Fruit fly (Drosophila melanogaster) whole organism, embryonic: ENCODE measurements around the gene Acp98AB.

Experiments
- Atf-2 ChIP-seq: fragments of 200-800 bp; sonication (Bioruptor generic); optimal IDR thresholded peaks from 2 replicates; lab custom pipeline; 2016; ENCODE audit warnings: missing biosample characterization, missing genetic modification characterization
- Atf6 ChIP-seq: fragments of 200-800 bp; sonication (Bioruptor generic); IDR thresholded peaks from 2 replicates; pipeline ENCODE4 v1.3.6; 2022; ENCODE audit warnings: missing biosample characterization, missing genetic modification characterization
- BEAF-32 ChIP-seq: fragments of 200-800 bp; sonication (Bioruptor generic); optimal IDR thresholded peaks from 3 replicates; lab custom pipeline; 2017; ENCODE audit warnings: missing biosample characterization, missing genetic modification characterization, mild to moderate bottlenecking, moderate library complexity, missing genetic modification reagents
- Bgb ChIP-seq: fragments of 200-800 bp; sonication (Bioruptor generic); IDR thresholded peaks from 2 replicates; pipeline ENCODE4 v1.3.6; 2022; ENCODE audit warnings: missing biosample characterization, missing genetic modification characterization; ENCODE audit not compliant: partially characterized antibody
- CG10274 ChIP-seq: fragments of 200-800 bp; sonication (Bioruptor generic); optimal IDR thresholded peaks from 3 replicates; lab custom pipeline; 2017; ENCODE audit warnings: missing biosample characterization, mild to moderate bottlenecking, missing genetic modification characterization
- CG11398 ChIP-seq: fragments of 200-800 bp; sonication (Bioruptor generic); optimal IDR thresholded peaks from 2 replicates; lab custom pipeline; 2016; ENCODE audit warnings: missing biosample characterization, missing genetic modification characterization
- CG13775 ChIP-seq: fragments of 200-800 bp; sonication (Bioruptor generic); optimal IDR thresholded peaks from 3 replicates; lab custom pipeline; 2017; ENCODE audit warnings: missing biosample characterization, mild to moderate bottlenecking, missing genetic modification characterization
- CG17361 ChIP-seq: fragments of 200-800 bp; sonication (Bioruptor generic); IDR thresholded peaks from 3 replicates; pipeline ENCODE4 v1.3.6; 2022; ENCODE audit warnings: missing biosample characterization, missing genetic modification characterization
- CG17385 ChIP-seq: fragments of 200-800 bp; sonication (Bioruptor generic); optimal IDR thresholded peaks from 3 replicates; lab custom pipeline; 2018; ENCODE audit warnings: missing biosample characterization, mild to moderate bottlenecking, missing genetic modification characterization
- CG2120 ChIP-seq: fragments of 200-800 bp; sonication (Bioruptor generic); optimal IDR thresholded peaks from 3 replicates; lab custom pipeline; 2016; ENCODE audit warnings: missing biosample characterization, missing genetic modification characterization
- CG3065 ChIP-seq: fragments of 200-800 bp; sonication (Bioruptor generic); optimal IDR thresholded peaks from 2 replicates; lab custom pipeline; 2016; ENCODE audit warnings: missing biosample characterization, missing genetic modification characterization
- CG31388 ChIP-seq: fragments of 200-800 bp; sonication (Bioruptor generic); optimal IDR thresholded peaks from 2 replicates; lab custom pipeline; 2016; ENCODE audit warnings: missing biosample characterization, missing genetic modification characterization
- CG3163 ChIP-seq: fragments of 200-800 bp; sonication (Bioruptor generic); optimal IDR thresholded peaks from 3 replicates; lab custom pipeline; 2016; ENCODE audit warnings: missing biosample characterization, missing genetic modification characterization
- CG7745 ChIP-seq: fragments of 200-800 bp; sonication (Bioruptor generic); optimal IDR thresholded peaks from 2 replicates; lab custom pipeline; 2018; ENCODE audit warnings: missing biosample characterization, mild to moderate bottlenecking, missing genetic modification characterization, moderate library complexity
- CG8924 ChIP-seq: fragments of 200-800 bp; optimal IDR thresholded peaks from 3 replicates; lab custom pipeline; 2019; ENCODE audit warnings: missing biosample characterization, mild to moderate bottlenecking, missing genetic modification characterization, moderate library complexity
- CG9609 ChIP-seq: fragments of 200-800 bp; sonication (Bioruptor generic); optimal IDR thresholded peaks from 3 replicates; lab custom pipeline; 2016; ENCODE audit warnings: missing biosample characterization, missing genetic modification characterization
- CG9932 ChIP-seq: fragments of 200-800 bp; sonication (Bioruptor generic); IDR thresholded peaks from 2 replicates; pipeline ENCODE4 v1.3.6; 2022; ENCODE audit warnings: missing biosample characterization, missing genetic modification characterization
- CrebB ChIP-seq: fragments of 200-800 bp; sonication (Bioruptor generic); optimal IDR thresholded peaks from 3 replicates; lab custom pipeline; 2018; ENCODE audit warnings: missing biosample characterization, mild to moderate bottlenecking, missing genetic modification characterization
- Dfd ChIP-seq, 2 experiments: fragments of >200 bp; optimal IDR thresholded peaks; 2 replicates each; lab custom pipeline; 2017; ENCODE audit warnings: missing biosample characterization in 2 of 2, missing genetic modification characterization in 2 of 2
- Dll ChIP-seq: fragments of 200-800 bp; sonication (Bioruptor generic); IDR thresholded peaks from 4 replicates; pipeline ENCODE4 v1.3.6; 2022; ENCODE audit warnings: missing biosample characterization, missing genetic modification characterization; ENCODE audit not compliant: partially characterized antibody
- Fer3 ChIP-seq: fragments of 200-800 bp; sonication (Bioruptor generic); optimal IDR thresholded peaks from 2 replicates; lab custom pipeline; 2018; ENCODE audit warnings: missing biosample characterization, mild to moderate bottlenecking, missing genetic modification characterization, moderate library complexity
- Gsc ChIP-seq: fragments of 200-800 bp; sonication (Bioruptor generic); IDR thresholded peaks from 2 replicates; pipeline ENCODE4 v1.3.6; 2022; ENCODE audit warnings: missing biosample characterization, missing genetic modification characterization
- HLH3B ChIP-seq: fragments of 200-800 bp; sonication (Bioruptor generic); IDR thresholded peaks from 2 replicates; pipeline ENCODE4 v1.3.6; 2022; ENCODE audit warnings: missing biosample characterization, missing genetic modification characterization
- Hmr ChIP-seq: fragments of 200-800 bp; sonication (Bioruptor generic); optimal IDR thresholded peaks from 3 replicates; lab custom pipeline; 2017; ENCODE audit warnings: mild to moderate bottlenecking, missing biosample characterization, missing genetic modification reagents, missing genetic modification characterization
- MTF-1 ChIP-seq: fragments of 200-800 bp; sonication (Bioruptor generic); optimal IDR thresholded peaks from 2 replicates; lab custom pipeline; 2018; ENCODE audit warnings: missing biosample characterization, mild to moderate bottlenecking, missing genetic modification characterization, borderline replicate concordance
- Ptx1 ChIP-seq: fragments of 200-800 bp; sonication (Bioruptor generic); IDR thresholded peaks from 2 replicates; pipeline ENCODE4 v1.3.6; 2022; ENCODE audit warnings: missing biosample characterization, missing genetic modification characterization
- Spps ChIP-seq: fragments of 200-800 bp; sonication (Bioruptor generic); optimal IDR thresholded peaks from 2 replicates; lab custom pipeline; 2018; ENCODE audit warnings: missing biosample characterization, mild to moderate bottlenecking, missing genetic modification characterization
- Trl ChIP-seq, 3 experiments: fragments of >200 bp in 2 of 3; fragments of 200-800 bp in 1 of 3; sonication (Bioruptor generic) in 1 of 3; optimal IDR thresholded peaks; 2 replicates in 1 of 3; 3 replicates in 2 of 3; lab custom pipeline; 2016 to 2017; ENCODE audit warnings: missing biosample characterization in 1 of 3, missing genetic modification characterization in 1 of 3
- bab2 ChIP-seq: fragments of 200-800 bp; sonication (Bioruptor generic); optimal IDR thresholded peaks from 2 replicates; lab custom pipeline; 2016; ENCODE audit warnings: missing biosample characterization, missing genetic modification characterization
- chm ChIP-seq: fragments of 200-800 bp; sonication (Bioruptor generic); IDR thresholded peaks from 2 replicates; pipeline ENCODE4 v1.3.6; 2022; ENCODE audit warnings: missing biosample characterization, missing genetic modification characterization
- dmrt11E ChIP-seq: fragments of 200-800 bp; sonication (Bioruptor generic); optimal IDR thresholded peaks from 3 replicates; lab custom pipeline; 2018; ENCODE audit warnings: missing biosample characterization, mild to moderate bottlenecking, missing genetic modification characterization, moderate library complexity
- ems ChIP-seq: fragments of 200-800 bp; sonication (Bioruptor generic); optimal IDR thresholded peaks from 3 replicates; lab custom pipeline; 2016; ENCODE audit warnings: missing biosample characterization, missing genetic modification characterization
- en ChIP-seq: fragments of 200-800 bp; sonication (Bioruptor generic); optimal IDR thresholded peaks from 2 replicates; lab custom pipeline; 2016; ENCODE audit warnings: missing biosample characterization, missing genetic modification characterization
- fd96Cb ChIP-seq: fragments of 200-800 bp; sonication (Bioruptor generic); optimal IDR thresholded peaks from 2 replicates; lab custom pipeline; 2018; ENCODE audit warnings: missing biosample characterization, mild to moderate bottlenecking, missing genetic modification characterization, moderate library complexity
- ftz-f1 ChIP-seq: fragments of 200-800 bp; sonication (Bioruptor generic); optimal IDR thresholded peaks from 2 replicates; lab custom pipeline; 2016; ENCODE audit warnings: missing biosample characterization, missing genetic modification characterization
- gcm2 ChIP-seq: fragments of 200-800 bp; sonication (Bioruptor generic); optimal IDR thresholded peaks from 2 replicates; lab custom pipeline; 2016; ENCODE audit warnings: missing biosample characterization, missing genetic modification characterization
- grn ChIP-seq: fragments of 200-800 bp; sonication (Bioruptor generic); optimal IDR thresholded peaks from 3 replicates; lab custom pipeline; 2017; ENCODE audit warnings: missing biosample characterization, missing genetic modification characterization
- ind ChIP-seq: fragments of 200-800 bp; sonication (Bioruptor generic); optimal IDR thresholded peaks from 3 replicates; lab custom pipeline; 2016; ENCODE audit warnings: missing biosample characterization, missing genetic modification characterization
- kah ChIP-seq: fragments of 200-800 bp; sonication (Bioruptor generic); optimal IDR thresholded peaks from 2 replicates; lab custom pipeline; 2018; ENCODE audit warnings: missing biosample characterization, mild to moderate bottlenecking, missing genetic modification characterization
- lola ChIP-seq, 3 experiments: fragments of >200 bp in 2 of 3; fragments of 200-800 bp in 1 of 3; sonication (Bioruptor generic) in 1 of 3; optimal IDR thresholded peaks; 2 replicates each; lab custom pipeline; 2017 to 2019; ENCODE audit warnings: missing biosample characterization in 3 of 3, missing genetic modification characterization in 3 of 3, mild to moderate bottlenecking in 1 of 3, moderate library complexity in 1 of 3
- lov ChIP-seq, 2 experiments: fragments of 200-800 bp in 1 of 2; fragments of >200 bp in 1 of 2; sonication (Bioruptor generic) in 1 of 2; IDR thresholded peaks in 1 of 2; optimal IDR thresholded peaks in 1 of 2; 2 replicates in 1 of 2; 3 replicates in 1 of 2; pipeline versions ENCODE4 v1.3.6 to Lab custom; 2017 to 2022; ENCODE audit warnings: missing biosample characterization in 1 of 2, missing genetic modification characterization in 1 of 2
- pfk ChIP-seq: fragments of 200-800 bp; sonication (Bioruptor generic); optimal IDR thresholded peaks from 2 replicates; lab custom pipeline; 2018; ENCODE audit warnings: missing biosample characterization, mild to moderate bottlenecking, missing genetic modification characterization, moderate library complexity
- phol ChIP-seq: fragments of 200-800 bp; sonication (Bioruptor generic); optimal IDR thresholded peaks from 3 replicates; lab custom pipeline; 2018; ENCODE audit warnings: missing biosample characterization, mild to moderate bottlenecking, missing genetic modification characterization, moderate library complexity
- sqz ChIP-seq: fragments of 200-800 bp; sonication (Bioruptor generic); optimal IDR thresholded peaks from 3 replicates; lab custom pipeline; 2018; ENCODE audit warnings: missing biosample characterization, mild to moderate bottlenecking, missing genetic modification characterization
- tll ChIP-seq, 2 experiments: fragments of 200-800 bp in 1 of 2; fragments of >200 bp in 1 of 2; sonication (Bioruptor generic) in 1 of 2; optimal IDR thresholded peaks; 2 replicates each; lab custom pipeline; 2017 to 2019; ENCODE audit warnings: missing biosample characterization in 2 of 2, missing genetic modification characterization in 2 of 2, mild to moderate bottlenecking in 1 of 2, moderate library complexity in 1 of 2
- toy ChIP-seq: fragments of 200-800 bp; sonication (Bioruptor generic); IDR thresholded peaks from 2 replicates; pipeline ENCODE4 v1.3.6; 2022; ENCODE audit warnings: missing biosample characterization, missing genetic modification characterization
- wek ChIP-seq: fragments of 200-800 bp; sonication (Bioruptor generic); optimal IDR thresholded peaks from 3 replicates; lab custom pipeline; 2018; ENCODE audit warnings: missing biosample characterization, mild to moderate bottlenecking, missing genetic modification characterization, moderate library complexity
- zfh2 ChIP-seq: fragments of 200-800 bp; sonication (Bioruptor generic); optimal IDR thresholded peaks from 2 replicates; lab custom pipeline; 2016; ENCODE audit warnings: missing biosample characterization, missing genetic modification characterization

Gene Acp98AB

dm6 chr3R:27706581-27707181 is 12.0 kb downstream of the Acp98AB start, which contains the start of the genes CROT and CG12877 (continued):
- peak; percentile 2 for TF ChIP-seq wek (GFP tag; lab: Kevin White, UChicago)
- no peak for TF ChIP-seq CG31388
- peak; percentile 2 for TF ChIP-seq bab2 (GFP tag; lab: Kevin White, UChicago)
- TF ChIP-seq Hmr (GFP tag; lab: Kevin White, UChicago) = peak; percentile 78
- TF ChIP-seq Dfd (GFP tag; optimal IDR thresholded peaks at IDR 0.05; lab: Kevin White, UChicago) = no peak
- TF ChIP-seq ftz-f1 (GFP tag; lab: Kevin White, UChicago) = no peak
- TF ChIP-seq CG17385 = peak; percentile 65
- TF ChIP-seq en (GFP tag; lab: Kevin White, UChicago) = no peak
- TF ChIP-seq dmrt11E = peak; percentile 81
- no peak for TF ChIP-seq pfk (GFP tag; lab: Kevin White, UChicago)
- no peak for TF ChIP-seq CG3163 (GFP tag; lab: Kevin White, UChicago)
- no peak for TF ChIP-seq kah (GFP tag; lab: Kevin White, UChicago)
- no peak for TF ChIP-seq Gsc (GFP tag; lab: Robert Waterston, UW)
- peak in 1 of 3 experiments; percentile 88 for TF ChIP-seq lola (GFP tag; optimal IDR thresholded peaks at IDR 0.05; lab: Kevin White, UChicago)
- TF ChIP-seq HLH3B = peak; percentile 63; the same call in 1 of the 2 replicates
- no peak for TF ChIP-seq CG7745
- no peak for TF ChIP-seq CrebB (tag; lab: Kevin White, UChicago)
- TF ChIP-seq CG11398 = no peak
- peak; percentile 63 for TF ChIP-seq Fer3 (tag; lab: Kevin White, UChicago)
- peak; percentile 72 for TF ChIP-seq zfh2
- peak; percentile 84 for TF ChIP-seq CG9932
- TF ChIP-seq lov (optimal IDR thresholded peaks at IDR 0.05; lab: Kevin White, UChicago) = no peak
- TF ChIP-seq lov (GFP tag; IDR thresholded peaks at IDR 0.05; lab: Robert Waterston, UW) = 0 out of 3 replicates have a peak, but pooled peaks have one; percentile 10
- TF ChIP-seq Spps = peak; percentile 1
- TF ChIP-seq CG3065 (GFP tag; lab: Kevin White, UChicago) = peak; percentile 60
- TF ChIP-seq Ptx1 (GFP tag; lab: Robert Waterston, UW) = peak; percentile 88
- peak; percentile 7 for TF ChIP-seq Atf-2 (GFP tag; lab: Kevin White, UChicago)
- TF ChIP-seq CG17361 (GFP tag; lab: Robert Waterston, UW) = peak; percentile 92
- TF ChIP-seq CG2120 = peak; percentile 74
- TF ChIP-seq gcm2 = no peak
- TF ChIP-seq grn = no peak
- peak; percentile 62 for TF ChIP-seq BEAF-32 (GFP tag; lab: Kevin White, UChicago)
- peak; percentile 37; the same call in 2 of the 4 replicates for TF ChIP-seq Dll
- no peak for TF ChIP-seq CG9609 (GFP tag; lab: Kevin White, UChicago)
- TF ChIP-seq tll (GFP tag; optimal IDR thresholded peaks at IDR 0.05; lab: Kevin White, UChicago) = peak in 1 of 2 experiments; percentile 15
- TF ChIP-seq ems = peak; percentile 55
- peak; percentile 86 for TF ChIP-seq ind (GFP tag; lab: Kevin White, UChicago)
- TF ChIP-seq Bgb (GFP tag; lab: Robert Waterston, UW) = no peak
- TF ChIP-seq sqz (GFP tag; lab: Kevin White, UChicago) = no peak
- peak; percentile 64; the same call in 1 of the 2 replicates for TF ChIP-seq chm
- peak; percentile 75 for TF ChIP-seq fd96Cb (tag; lab: Kevin White, UChicago)
- peak; percentile 61; the same call in 1 of the 2 replicates for TF ChIP-seq Atf6 (GFP tag; lab: Robert Waterston, UW)
- TF ChIP-seq CG8924 (tag; lab: Kevin White, UChicago) = peak; percentile 87
- TF ChIP-seq Trl (optimal IDR thresholded peaks at IDR 0.05; lab: Kevin White, UChicago) = no peak
- TF ChIP-seq Trl (GFP tag; optimal IDR thresholded peaks at IDR 0.05; lab: Kevin White, UChicago) = peak; percentile 45
- peak; percentile 49 for TF ChIP-seq CG10274 (GFP tag; lab: Kevin White, UChicago)
- TF ChIP-seq MTF-1 (GFP tag; lab: Kevin White, UChicago) = no peak
- peak; percentile 89 for TF ChIP-seq phol (tag; lab: Kevin White, UChicago)
- no peak for TF ChIP-seq toy (GFP tag; lab: Robert Waterston, UW)
- peak; percentile 89 for TF ChIP-seq CG13775 (GFP tag; lab: Kevin White, UChicago)
